Worm (Caenorhabditis elegans) whole organism, L4 larva: ENCODE data around the gene unc-71.

Source experiments
- F10B5.3 ChIP-seq: sonication (generic microtip); optimal IDR thresholded peaks from 2 replicates; lab custom pipeline; 2016; ENCODE audit warnings: mild to moderate bottlenecking, missing genetic modification characterization, missing compliant biosample characterization
- F44E2.7 ChIP-seq: fragments of 200-800 bp; sonication (Bioruptor generic); IDR thresholded peaks from 2 replicates; pipeline ENCODE4 v2.1.2; 2022; ENCODE audit warnings: missing genetic modification characterization, missing compliant biosample characterization
- R02D3.7 ChIP-seq: fragments of 150-350 bp; sonication (generic microtip); optimal IDR thresholded peaks from 3 replicates; lab custom pipeline; 2014; ENCODE audit warnings: missing biosample characterization, missing genetic modification characterization
- T20F7.1 ChIP-seq: fragments of 200-800 bp; sonication (Bioruptor generic); optimal IDR thresholded peaks from 2 replicates; lab custom pipeline; 2018; ENCODE audit warnings: mild to moderate bottlenecking, missing genetic modification characterization, missing compliant biosample characterization
- Y48G9A.11 ChIP-seq: fragments of 200-800 bp; sonication (Bioruptor generic); IDR thresholded peaks from 2 replicates; pipeline ENCODE4 v1.3.6; 2022; ENCODE audit warnings: missing genetic modification reagents, missing genetic modification characterization, missing compliant biosample characterization
- Y75B8A.6 ChIP-seq: fragments of 200-800 bp; sonication (Bioruptor generic); IDR thresholded peaks from 2 replicates; pipeline ENCODE4 v1.3.6; 2022; ENCODE audit warnings: missing genetic modification reagents, missing genetic modification characterization, missing compliant biosample characterization
- ZK337.2 ChIP-seq: fragments of 200-800 bp; sonication (Bioruptor generic); IDR thresholded peaks from 2 replicates; pipeline ENCODE4 v1.3.6; 2022; ENCODE audit warnings: missing genetic modification reagents, missing genetic modification characterization, missing compliant biosample characterization
- ZK546.5 ChIP-seq, 2 experiments: sonication (generic microtip); optimal IDR thresholded peaks; 2 replicates each; lab custom pipeline; 2017; ENCODE audit warnings: missing biosample characterization in 2 of 2, missing genetic modification characterization in 2 of 2
- ama-1 ChIP-seq: fragments of 150-350 bp; optimal IDR thresholded peaks from 2 replicates; lab custom pipeline; 2014; ENCODE audit warnings: inconsistent platforms, mixed read lengths
- ceh-28 ChIP-seq: fragments of 150-350 bp; optimal IDR thresholded peaks from 2 replicates; lab custom pipeline; 2014; ENCODE audit warnings: missing biosample characterization, missing genetic modification reagents, missing genetic modification characterization
- ces-1 ChIP-seq: fragments of 150-350 bp; sonication (generic microtip); optimal IDR thresholded peaks from 4 replicates; lab custom pipeline; 2014; ENCODE audit warnings: missing biosample characterization, missing genetic modification reagents, missing genetic modification characterization
- cey-2 ChIP-seq: sonication (generic microtip); optimal IDR thresholded peaks from 3 replicates; lab custom pipeline; 2017; ENCODE audit warnings: missing genetic modification characterization, mild to moderate bottlenecking, missing compliant biosample characterization, antibody characterized with exemption, borderline replicate concordance; ENCODE audit not compliant: insufficient read depth
- daf-8 ChIP-seq: fragments of 200-800 bp; sonication (Bioruptor generic); IDR thresholded peaks from 2 replicates; pipeline ENCODE4 v1.3.6; 2022; ENCODE audit warnings: missing genetic modification characterization, missing compliant biosample characterization
- dmd-9 ChIP-seq: fragments of 200-800 bp; sonication (Bioruptor generic); IDR thresholded peaks from 2 replicates; pipeline ENCODE4 v1.3.6; 2022; ENCODE audit warnings: missing genetic modification reagents, missing genetic modification characterization, missing compliant biosample characterization
- dpl-1 ChIP-seq: fragments of 150-350 bp; optimal IDR thresholded peaks from 2 replicates; lab custom pipeline; 2014; ENCODE audit warnings: missing biosample characterization, missing genetic modification reagents, missing genetic modification characterization
- dve-1 ChIP-seq: sonication (generic microtip); optimal IDR thresholded peaks from 2 replicates; lab custom pipeline; 2017; ENCODE audit warnings: antibody characterized with exemption, mild to moderate bottlenecking, missing genetic modification characterization, missing compliant biosample characterization; ENCODE audit not compliant: insufficient read depth
- fkh-10 ChIP-seq: fragments of 150-350 bp; optimal IDR thresholded peaks from 2 replicates; lab custom pipeline; 2014; ENCODE audit warnings: missing biosample characterization, missing genetic modification reagents, missing genetic modification characterization
- fos-1 ChIP-seq: fragments of 150-350 bp; optimal IDR thresholded peaks from 2 replicates; lab custom pipeline; 2014; ENCODE audit warnings: missing biosample characterization, missing genetic modification characterization
- hlh-30 ChIP-seq: sonication (generic microtip); optimal IDR thresholded peaks from 2 replicates; lab custom pipeline; 2017; ENCODE audit warnings: antibody characterized with exemption, mild to moderate bottlenecking, missing genetic modification characterization, missing compliant biosample characterization; ENCODE audit not compliant: insufficient read depth
- lin-13 ChIP-seq: fragments of 150-350 bp; optimal IDR thresholded peaks from 2 replicates; lab custom pipeline; 2014; ENCODE audit warnings: missing biosample characterization, missing genetic modification reagents, missing genetic modification characterization
- lin-15B ChIP-seq: fragments of 150-350 bp; sonication (generic microtip); optimal IDR thresholded peaks from 3 replicates; lab custom pipeline; 2014; ENCODE audit warnings: missing biosample characterization, missing genetic modification characterization
- lin-29 ChIP-seq: fragments of 200-800 bp; sonication (Bioruptor generic); IDR thresholded peaks from 2 replicates; pipeline ENCODE4 v1.3.6; 2022; ENCODE audit warnings: missing genetic modification reagents, missing genetic modification characterization, missing compliant biosample characterization
- lin-39 ChIP-seq: fragments of 150-350 bp; optimal IDR thresholded peaks from 2 replicates; lab custom pipeline; 2014; ENCODE audit warnings: missing biosample characterization, missing genetic modification reagents, missing genetic modification characterization
- lsy-2 ChIP-seq, 2 experiments: fragments of 150-350 bp in 1 of 2; sonication (generic microtip) in 1 of 2; optimal IDR thresholded peaks; 2 replicates each; lab custom pipeline; 2014 to 2017; ENCODE audit warnings: missing biosample characterization in 2 of 2, missing genetic modification characterization in 2 of 2
- madf-5 ChIP-seq, 2 experiments: fragments of 200-800 bp; sonication (Bioruptor generic); IDR thresholded peaks; 2 replicates each; pipeline ENCODE4 v1.3.6; 2022; ENCODE audit warnings: missing compliant biosample characterization in 2 of 2, missing genetic modification characterization in 2 of 2
- madf-9 ChIP-seq: fragments of 200-800 bp; sonication (Bioruptor generic); conservative IDR thresholded peaks from 2 replicates; pipeline ENCODE4 v1.3.6; 2022; ENCODE audit warnings: missing genetic modification reagents, missing genetic modification characterization, missing compliant biosample characterization
- mdl-1 ChIP-seq, 2 experiments: fragments of 150-350 bp in 1 of 2; sonication (generic microtip) in 1 of 2; optimal IDR thresholded peaks; 2 replicates each; lab custom pipeline; 2014 to 2017; ENCODE audit warnings: missing biosample characterization in 2 of 2, missing genetic modification characterization in 2 of 2
- mdt-29 ChIP-seq: fragments of 200-800 bp; sonication (Bioruptor generic); IDR thresholded peaks from 2 replicates; pipeline ENCODE4 v1.3.6; 2022; ENCODE audit warnings: missing genetic modification reagents, missing genetic modification characterization, missing compliant biosample characterization
- mep-1 ChIP-seq: fragments of 150-350 bp; sonication (generic microtip); optimal IDR thresholded peaks from 3 replicates; lab custom pipeline; 2014; ENCODE audit warnings: missing biosample characterization, missing genetic modification characterization
- nhr-10 ChIP-seq: fragments of 150-350 bp; optimal IDR thresholded peaks from 2 replicates; lab custom pipeline; 2014; ENCODE audit warnings: missing biosample characterization, missing genetic modification characterization
- nhr-102 ChIP-seq: sonication (generic microtip); optimal IDR thresholded peaks from 2 replicates; lab custom pipeline; 2016; ENCODE audit warnings: mild to moderate bottlenecking, missing genetic modification characterization, moderate library complexity, missing compliant biosample characterization
- nhr-111 ChIP-seq: fragments of 200-800 bp; sonication (Bioruptor generic); optimal IDR thresholded peaks from 2 replicates; lab custom pipeline; 2018; ENCODE audit warnings: mild to moderate bottlenecking, missing genetic modification characterization, missing compliant biosample characterization
- nhr-237 ChIP-seq: sonication (generic microtip); optimal IDR thresholded peaks from 2 replicates; lab custom pipeline; 2017; ENCODE audit warnings: missing biosample characterization, missing genetic modification characterization
- nhr-25 ChIP-seq: sonication (generic microtip); optimal IDR thresholded peaks from 2 replicates; lab custom pipeline; 2017; ENCODE audit warnings: missing genetic modification characterization, mild to moderate bottlenecking, missing compliant biosample characterization, antibody characterized with exemption, moderate library complexity, borderline replicate concordance; ENCODE audit not compliant: insufficient read depth
- nhr-28 ChIP-seq: fragments of 150-350 bp; optimal IDR thresholded peaks from 2 replicates; lab custom pipeline; 2014; ENCODE audit warnings: missing biosample characterization, missing genetic modification characterization
- nhr-42 ChIP-seq: fragments of 200-800 bp; sonication (Bioruptor generic); IDR thresholded peaks from 2 replicates; pipeline ENCODE4 v1.3.6; 2022; ENCODE audit warnings: missing genetic modification characterization, missing compliant biosample characterization
- nhr-48 ChIP-seq: sonication (generic microtip); optimal IDR thresholded peaks from 2 replicates; lab custom pipeline; 2016; ENCODE audit warnings: mild to moderate bottlenecking, missing genetic modification characterization, missing compliant biosample characterization
- php-3 ChIP-seq: fragments of 200-800 bp; sonication (Bioruptor generic); IDR thresholded peaks from 2 replicates; pipeline ENCODE4 v1.3.6; 2022; ENCODE audit warnings: missing genetic modification reagents, missing genetic modification characterization, missing compliant biosample characterization
- saeg-2 ChIP-seq: fragments of 200-800 bp; sonication (Bioruptor generic); IDR thresholded peaks from 2 replicates; pipeline ENCODE4 v1.3.6; 2022; ENCODE audit warnings: missing genetic modification reagents, missing genetic modification characterization, missing compliant biosample characterization
- snpc-1.2 ChIP-seq: fragments of 200-800 bp; sonication (Bioruptor generic); IDR thresholded peaks from 2 replicates; pipeline ENCODE4 v1.3.6; 2022; ENCODE audit warnings: missing genetic modification reagents, missing genetic modification characterization, missing compliant biosample characterization
- tag-97 ChIP-seq: fragments of 200-800 bp; sonication (Bioruptor generic); IDR thresholded peaks from 2 replicates; pipeline ENCODE4 v1.3.6; 2022; ENCODE audit warnings: missing genetic modification characterization, missing compliant biosample characterization
- tra-1 ChIP-seq: fragments of 200-800 bp; sonication (Bioruptor generic); IDR thresholded peaks from 2 replicates; pipeline ENCODE4 v1.3.6; 2022; ENCODE audit warnings: missing genetic modification reagents, missing genetic modification characterization, missing compliant biosample characterization
- unc-39 ChIP-seq: sonication (generic microtip); optimal IDR thresholded peaks from 2 replicates; lab custom pipeline; 2017; ENCODE audit warnings: missing biosample characterization, missing genetic modification characterization
- zag-1 ChIP-seq: fragments of 150-350 bp; optimal IDR thresholded peaks from 2 replicates; lab custom pipeline; 2014; ENCODE audit warnings: missing biosample characterization, missing genetic modification characterization
- zfp-2 ChIP-seq: sonication (generic microtip); optimal IDR thresholded peaks from 2 replicates; lab custom pipeline; 2016; ENCODE audit warnings: mild to moderate bottlenecking, missing genetic modification characterization, missing compliant biosample characterization
- zfp-3 ChIP-seq: fragments of 200-800 bp; sonication (Bioruptor generic); conservative IDR thresholded peaks from 2 replicates; pipeline ENCODE4 v1.3.6; 2022; ENCODE audit warnings: missing genetic modification reagents, missing genetic modification characterization, missing compliant biosample characterization
- zip-11 ChIP-seq: fragments of 200-800 bp; sonication (Bioruptor generic); IDR thresholded peaks from 2 replicates; pipeline ENCODE4 v1.3.6; 2022; ENCODE audit warnings: missing genetic modification characterization, missing compliant biosample characterization
- zip-2 ChIP-seq: fragments of 150-350 bp; optimal IDR thresholded peaks from 2 replicates; lab custom pipeline; 2014; ENCODE audit warnings: missing biosample characterization, missing genetic modification characterization
- ztf-11 ChIP-seq: fragments of 150-350 bp; optimal IDR thresholded peaks from 2 replicates; lab custom pipeline; 2014; ENCODE audit warnings: missing biosample characterization, missing genetic modification characterization

Gene unc-71

DNA sequence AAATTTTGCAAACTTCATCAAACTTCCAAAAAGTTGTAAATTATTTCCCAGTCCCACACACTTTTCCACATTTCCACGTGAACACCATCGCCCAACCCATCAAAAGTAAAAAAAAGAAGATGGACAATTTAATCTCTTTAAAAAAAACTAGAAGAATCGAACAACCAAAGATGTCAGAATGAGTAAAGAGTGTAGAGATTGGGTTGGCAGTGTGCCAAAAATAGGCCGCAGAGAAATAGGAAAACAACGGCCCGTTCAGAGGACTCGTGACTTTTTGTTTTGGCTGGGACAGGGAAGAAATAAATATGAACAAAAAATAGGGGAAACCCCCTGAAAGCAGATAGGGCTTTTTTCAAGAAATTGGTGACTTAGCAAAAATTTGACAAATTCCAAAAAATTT is 48.7 kb downstream of the unc-71 start (continued):
- TF ChIP-seq lsy-2 (tag; optimal IDR thresholded peaks at IDR 0.05; lab: Kevin White, UChicago) (peak in 1 of 2 experiments; percentile 48), zag-1 (tag; lab: Kevin White, UChicago) (no peak), nhr-25 (tag; lab: Kevin White, UChicago) (no peak), nhr-10 (tag; lab: Kevin White, UChicago) (no peak), daf-8 (GFP tag; lab: Robert Waterston, UW) (no peak), saeg-2 (no peak), lin-29 (no peak), lin-15B (tag; lab: Kevin White, UChicago) (no peak), R02D3.7 (tag; lab: Kevin White, UChicago) (no peak), dpl-1 (GFP tag; lab: Kevin White, UChicago) (no peak), tra-1 (GFP tag; lab: Robert Waterston, UW) (peak; percentile 65; the same call in 1 of the 2 replicates), dve-1 (tag; lab: Kevin White, UChicago) (peak; percentile 81), ces-1 (GFP tag; lab: Kevin White, UChicago) (no peak), Y75B8A.6 (GFP tag; lab: Robert Waterston, UW) (no peak), hlh-30 (tag; lab: Kevin White, UChicago) (peak; percentile 75), unc-39 (tag; lab: Kevin White, UChicago) (no peak), madf-9 (GFP tag; lab: Robert Waterston, UW) (no peak), cey-2 (tag; lab: Kevin White, UChicago) (peak; percentile 61), nhr-111 (GFP tag; lab: Kevin White, UChicago) (no peak), mdl-1 (tag; optimal IDR thresholded peaks at IDR 0.05; lab: Kevin White, UChicago) (peak; percentile 48 to 82), mep-1 (tag; lab: Kevin White, UChicago) (peak; percentile 19), ZK546.5 (tag; optimal IDR thresholded peaks at IDR 0.05; lab: Kevin White, UChicago) (no peak), nhr-237 (no peak)
- TF ChIP-seq, all 104 proteins: peak for 13

DNA sequence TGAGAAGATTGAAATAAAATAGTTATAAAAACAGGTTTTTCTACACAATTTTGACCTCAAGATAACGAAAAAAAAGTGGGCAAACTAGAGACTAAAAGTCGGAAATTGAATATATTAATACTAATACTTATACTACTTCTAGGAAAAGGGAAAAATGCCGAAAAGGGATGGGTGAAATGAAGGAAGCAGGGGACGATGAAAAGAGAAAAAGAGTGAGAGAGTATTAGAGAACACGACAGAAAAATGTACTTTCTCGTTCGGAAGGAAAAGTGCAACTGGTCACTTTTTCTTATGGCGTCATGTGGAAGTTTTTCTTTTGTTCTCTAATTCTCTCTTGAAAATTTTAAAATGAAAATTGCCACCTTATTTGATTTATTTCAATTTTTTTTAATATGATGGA is 50.2 kb downstream of the unc-71 start:
- TF ChIP-seq mdt-29 (GFP tag; lab: Robert Waterston, UW) = no peak
- peak; percentile 80 for TF ChIP-seq nhr-28 (tag; lab: Kevin White, UChicago)
- TF ChIP-seq ceh-28 (tag; lab: Kevin White, UChicago) = no peak
- TF ChIP-seq tag-97 (GFP tag; lab: Robert Waterston, UW) = no peak
- TF ChIP-seq ces-1 (GFP tag; lab: Kevin White, UChicago) = peak; percentile 72
- no peak for TF ChIP-seq nhr-42 (GFP tag; lab: Robert Waterston, UW)
- TF ChIP-seq T20F7.1 (GFP tag; lab: Kevin White, UChicago) = peak; percentile 27
- TF ChIP-seq ZK337.2 (GFP tag; lab: Robert Waterston, UW) = no peak
- TF ChIP-seq lsy-2 (tag; optimal IDR thresholded peaks at IDR 0.05; lab: Kevin White, UChicago) = peak; percentile 40 to 82
- no peak for TF ChIP-seq R02D3.7 (tag; lab: Kevin White, UChicago)
- TF ChIP-seq snpc-1.2 (GFP tag; lab: Robert Waterston, UW) = no peak
- TF ChIP-seq zip-11 (GFP tag; lab: Robert Waterston, UW) = no peak
- no peak for TF ChIP-seq lin-29
- TF ChIP-seq hlh-30 (tag; lab: Kevin White, UChicago) = peak; percentile 90
- peak; percentile 83 for TF ChIP-seq nhr-48 (tag; lab: Kevin White, UChicago)
- TF ChIP-seq zfp-2 (tag; lab: Kevin White, UChicago) = no peak
- no peak for TF ChIP-seq php-3 (GFP tag; lab: Robert Waterston, UW)
- TF ChIP-seq lin-39 = no peak
- no peak for TF ChIP-seq unc-39 (tag; lab: Kevin White, UChicago)
- no peak for TF ChIP-seq zip-2 (tag; lab: Kevin White, UChicago)
- peak; percentile 60 for TF ChIP-seq fkh-10
- TF ChIP-seq ztf-11 = no peak
- TF ChIP-seq F44E2.7 = no peak
- TF ChIP-seq lin-13 (GFP tag; lab: Kevin White, UChicago) = no peak
- no peak for TF ChIP-seq madf-5 (GFP tag; IDR thresholded peaks at IDR 0.05; lab: Robert Waterston, UW)
- no peak for TF ChIP-seq fos-1 (tag; lab: Kevin White, UChicago)
- no peak for TF ChIP-seq F10B5.3 (tag; lab: Kevin White, UChicago)
- peak; percentile 30 for TF ChIP-seq nhr-102 (tag; lab: Kevin White, UChicago)
- TF ChIP-seq Y48G9A.11 (GFP tag; lab: Robert Waterston, UW) = no peak
- no peak for TF ChIP-seq dmd-9 (GFP tag; lab: Robert Waterston, UW)
- TF ChIP-seq ama-1 (lab: Kevin White, UChicago) = no peak
- TF ChIP-seq zfp-3 (GFP tag; lab: Robert Waterston, UW) = no peak
- TF ChIP-seq zag-1 (tag; lab: Kevin White, UChicago) = no peak
- TF ChIP-seq Y75B8A.6 (GFP tag; lab: Robert Waterston, UW) = no peak
